Worm (Caenorhabditis elegans): ENCODE measurements around the gene C14C11.2.

ce11 chrV:5666036-5666729, 5.2 kb downstream of the C14C11.2 start, which contains the start of gene C14C11.7:
- TF ChIP-seq aly-2 (tag; optimal IDR thresholded peaks at IDR 0.05) (no peak), fkh-10 (GFP tag; optimal IDR thresholded peaks at IDR 0.05) (no peak), tbx-2 (tag; optimal IDR thresholded peaks at IDR 0.05) (no peak), ceh-16 (tag; optimal IDR thresholded peaks at IDR 0.05) (no peak), zag-1 (tag; optimal IDR thresholded peaks at IDR 0.05) (no peak), ceh-28 (tag; optimal IDR thresholded peaks at IDR 0.05) (no peak)
